Worm (Caenorhabditis elegans) whole organism, L4/young adult: ENCODE results near the gene srw-13.

Experiments used
- dao-5 ChIP-seq: sonication (generic microtip); optimal IDR thresholded peaks from 2 replicates; lab custom pipeline; 2016; ENCODE audit warnings: missing genotype, missing genetic modification characterization, moderate library complexity, missing compliant biosample characterization
- him-1 ChIP-seq: sonication (generic microtip); optimal IDR thresholded peaks from 2 replicates; lab custom pipeline; 2016; ENCODE audit warnings: missing genotype, missing genetic modification reagents, missing genetic modification characterization, missing compliant biosample characterization

DNA sequence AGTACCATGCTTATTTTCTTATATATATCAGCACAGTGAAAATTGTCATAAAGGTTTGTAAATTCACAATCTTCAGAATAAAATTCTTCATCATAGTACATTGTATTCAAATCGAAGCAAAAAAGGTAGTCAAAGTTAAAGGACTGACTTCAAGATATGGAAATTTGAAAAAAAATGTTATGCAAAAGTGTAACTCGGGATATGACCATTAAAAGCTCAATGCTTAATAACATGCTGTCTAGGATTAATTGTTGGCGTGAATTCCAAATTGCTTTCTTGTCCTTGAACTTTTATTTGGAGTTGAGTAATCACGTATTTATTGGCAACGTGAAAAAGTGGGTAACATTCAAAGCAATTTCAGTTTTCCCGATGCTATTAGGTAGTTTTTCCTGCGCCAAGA is 42.5 kb downstream of the srw-13 start, which contains the start of gene srw-16:
- TF ChIP-seq dao-5 (no peak), him-1 (no peak)
